Fruit fly (Drosophila melanogaster) whole organism, adult: ENCODE results near the gene ClC-a.

Experiments used
- CG14711 ChIP-seq: fragments of 200-800 bp; sonication (Bioruptor generic); optimal IDR thresholded peaks from 2 replicates; lab custom pipeline; 2018; ENCODE audit warnings: missing biosample characterization, mild to moderate bottlenecking, missing genetic modification characterization, moderate library complexity
- CG1620 ChIP-seq: fragments of 200-800 bp; sonication (Bioruptor generic); optimal IDR thresholded peaks from 2 replicates; lab custom pipeline; 2016; ENCODE audit warnings: missing biosample characterization, missing genetic modification characterization
- CG7045 ChIP-seq: fragments of 200-800 bp; sonication (Bioruptor generic); optimal IDR thresholded peaks from 2 replicates; lab custom pipeline; 2017; ENCODE audit warnings: missing biosample characterization, mild to moderate bottlenecking, missing genetic modification characterization
- Crg-1 ChIP-seq: fragments of 200-800 bp; sonication (Bioruptor generic); optimal IDR thresholded peaks from 2 replicates; lab custom pipeline; 2016; ENCODE audit warnings: missing biosample characterization, missing genetic modification characterization
- Hr96 ChIP-seq: fragments of 200-800 bp; sonication (Bioruptor generic); optimal IDR thresholded peaks from 2 replicates; lab custom pipeline; 2016; ENCODE audit warnings: missing biosample characterization, missing genetic modification characterization
- Mnt ChIP-seq: fragments of 200-800 bp; sonication (Bioruptor generic); optimal IDR thresholded peaks from 2 replicates; lab custom pipeline; 2016; ENCODE audit warnings: missing biosample characterization, mild to moderate bottlenecking, missing genetic modification characterization
- bab1 ChIP-seq: fragments of 200-800 bp; sonication (Bioruptor generic); optimal IDR thresholded peaks from 3 replicates; lab custom pipeline; 2019; ENCODE audit warnings: missing biosample characterization, mild to moderate bottlenecking, missing genetic modification characterization, moderate library complexity
- cic ChIP-seq: fragments of 200-800 bp; sonication (Bioruptor generic); optimal IDR thresholded peaks from 2 replicates; lab custom pipeline; 2017; ENCODE audit warnings: missing biosample characterization, mild to moderate bottlenecking, missing genetic modification characterization, moderate library complexity
- cnc ChIP-seq, 2 experiments: fragments of >200 bp; optimal IDR thresholded peaks; 2 replicates each; lab custom pipeline; 2017
- kay ChIP-seq: fragments of 200-800 bp; sonication (Bioruptor generic); peaks from one replicate; lab custom pipeline; 2016; ENCODE audit warnings: missing biosample characterization, missing genetic modification characterization, borderline replicate concordance
- toe ChIP-seq: fragments of 200-800 bp; sonication (Bioruptor generic); optimal IDR thresholded peaks from 2 replicates; lab custom pipeline; 2016; ENCODE audit warnings: missing biosample characterization, missing genetic modification characterization

- TF ChIP-seq CG1620 (GFP tag; lab: Kevin White, UChicago) = no peak
- TF ChIP-seq CG14711 = no peak
- no peak for TF ChIP-seq toe
- no peak for TF ChIP-seq Hr96 (GFP tag; lab: Kevin White, UChicago)
- no peak for TF ChIP-seq Crg-1
- no peak for TF ChIP-seq Mnt (GFP tag; lab: Kevin White, UChicago)
- no peak for TF ChIP-seq cnc (optimal IDR thresholded peaks at IDR 0.05; lab: Kevin White, UChicago)
- TF ChIP-seq kay (GFP tag; lab: Kevin White, UChicago) = no peak
- TF ChIP-seq cic (GFP tag; lab: Kevin White, UChicago) = no peak
- peak; percentile 1 for TF ChIP-seq bab1 (GFP tag; lab: Kevin White, UChicago)
- no peak for TF ChIP-seq CG7045 (GFP tag; lab: Kevin White, UChicago)
Observed at dm6 chr3R:11822266-11822665, 9.3 kb upstream of the ClC-a start, which contains the start of gene Kyat.
